Worm (Caenorhabditis elegans): Measurements from ENCODE around the gene C13C4.6.

ce11 chrV:12074886-12075285, 46.5 kb upstream of the C13C4.6 start, which contains the start of gene R07B7.6:
- TF ChIP-seq ham-2 (GFP tag; optimal IDR thresholded peaks at IDR 0.05) (no peak), pha-4 (tag; optimal IDR thresholded peaks at IDR 0.05) (no peak), nhr-237 (tag; optimal IDR thresholded peaks at IDR 0.05) (no peak), ztf-11 (tag; optimal IDR thresholded peaks at IDR 0.05) (no peak), nhr-76 (tag; optimal IDR thresholded peaks at IDR 0.05) (no peak), nhr-28 (tag; optimal IDR thresholded peaks at IDR 0.05) (no peak), blmp-1 (tag; optimal IDR thresholded peaks at IDR 0.05) (no peak), unc-39 (tag; optimal IDR thresholded peaks at IDR 0.05) (no peak), nhr-2 (tag; optimal IDR thresholded peaks at IDR 0.05) (no peak)
